Worm (Caenorhabditis elegans) whole organism, midembryonic: Measurements from ENCODE around the gene C24A3.4.

Experiments used
- T22C8.4 ChIP-seq: fragments of 200-800 bp; sonication (Bioruptor generic); IDR thresholded peaks from 2 replicates; pipeline ENCODE4 v1.3.6; 2022; ENCODE audit warnings: missing genetic modification characterization, missing compliant biosample characterization
- cog-1 ChIP-seq: sonication (generic microtip); optimal IDR thresholded peaks from 2 replicates; lab custom pipeline; 2016; ENCODE audit warnings: missing genetic modification characterization, missing compliant biosample characterization
- flt-1 ChIP-seq: fragments of 200-800 bp; sonication (Bioruptor generic); IDR thresholded peaks from 2 replicates; pipeline ENCODE4 v1.3.6; 2022; ENCODE audit warnings: missing genetic modification characterization, missing compliant biosample characterization
- klf-2 ChIP-seq: fragments of 200-800 bp; sonication (Bioruptor generic); conservative IDR thresholded peaks from 2 replicates; pipeline ENCODE4 v1.3.6; 2022; ENCODE audit warnings: missing genetic modification reagents, missing genetic modification characterization, missing compliant biosample characterization
- med-1 ChIP-seq: sonication (generic microtip); optimal IDR thresholded peaks from 2 replicates; lab custom pipeline; 2017; ENCODE audit warnings: missing genetic modification characterization, mild to moderate bottlenecking, missing compliant biosample characterization, antibody characterized with exemption, missing genetic modification reagents; ENCODE audit not compliant: insufficient read depth
- ref-1 ChIP-seq: fragments of 200-800 bp; sonication (Bioruptor generic); conservative IDR thresholded peaks from 2 replicates; pipeline ENCODE4 v1.3.6; 2022; ENCODE audit warnings: missing genetic modification reagents, missing genetic modification characterization, missing compliant biosample characterization
- tab-1 ChIP-seq: fragments of 200-800 bp; sonication (Bioruptor generic); IDR thresholded peaks from 2 replicates; pipeline ENCODE4 v1.3.6; 2022; ENCODE audit warnings: missing genetic modification characterization, missing compliant biosample characterization
- ztf-29 ChIP-seq: fragments of 200-800 bp; sonication (Bioruptor generic); IDR thresholded peaks from 2 replicates; pipeline ENCODE4 v1.3.6; 2022; ENCODE audit warnings: missing genetic modification reagents, missing genetic modification characterization, missing compliant biosample characterization

ce11 chrX:8952007-8952406 is 40.2 kb upstream of the C24A3.4 start:
- no peak for TF ChIP-seq flt-1 (GFP tag; lab: Robert Waterston, UW)
- no peak for TF ChIP-seq tab-1 (GFP tag; lab: Robert Waterston, UW)
- TF ChIP-seq ref-1 (GFP tag; lab: Robert Waterston, UW): no peak
- no peak for TF ChIP-seq klf-2
- no peak for TF ChIP-seq cog-1 (tag; lab: Kevin White, UChicago)
- no peak for TF ChIP-seq ztf-29 (GFP tag; lab: Robert Waterston, UW)
- TF ChIP-seq med-1 (GFP tag; lab: Kevin White, UChicago): no peak
- no peak for TF ChIP-seq T22C8.4 (GFP tag; lab: Robert Waterston, UW)
